Worm (Caenorhabditis elegans) whole organism, L4/young adult: ENCODE data around the gene F59A1.13.

ENCODE experiments used
- W03F9.2 ChIP-seq: fragments of 150-350 bp; optimal IDR thresholded peaks from 2 replicates; lab custom pipeline; 2014; ENCODE audit warnings: missing biosample characterization, missing genetic modification characterization
- dao-5 ChIP-seq: sonication (generic microtip); optimal IDR thresholded peaks from 2 replicates; lab custom pipeline; 2016; ENCODE audit warnings: missing genotype, missing genetic modification characterization, moderate library complexity, missing compliant biosample characterization
- him-1 ChIP-seq: sonication (generic microtip); optimal IDR thresholded peaks from 2 replicates; lab custom pipeline; 2016; ENCODE audit warnings: missing genotype, missing genetic modification reagents, missing genetic modification characterization, missing compliant biosample characterization

The F59A1.13 gene

DNA sequence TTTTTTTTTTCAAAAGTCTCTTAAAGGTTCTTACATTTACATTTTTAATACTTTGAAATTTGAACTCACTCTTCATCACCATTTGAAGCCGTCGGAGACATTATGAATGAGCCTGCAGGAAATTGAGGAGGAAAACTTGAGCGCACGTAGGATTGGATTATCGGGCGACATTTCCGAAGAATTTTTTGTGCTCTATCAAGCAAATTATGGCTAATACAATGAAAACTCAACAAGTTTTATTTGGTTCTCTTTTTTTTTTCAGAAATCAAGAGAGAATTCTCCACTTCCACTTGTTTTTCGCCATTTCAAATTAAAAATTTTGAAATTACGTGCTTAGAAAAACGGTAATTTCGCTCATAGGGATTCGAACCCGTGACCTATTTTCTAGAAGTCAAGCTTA, 23.1 kb downstream of the F59A1.13 start, which contains the start of gene F59A1.12:
Gene F59A1.12, minus strand, starts transcription at position 101 of the 400 bp plus-strand sequence.
- TF ChIP-seq dao-5 (tag; lab: Kevin White, UChicago) (no peak), him-1 (no peak), W03F9.2 (tag; lab: Kevin White, UChicago) (no peak)

DNA sequence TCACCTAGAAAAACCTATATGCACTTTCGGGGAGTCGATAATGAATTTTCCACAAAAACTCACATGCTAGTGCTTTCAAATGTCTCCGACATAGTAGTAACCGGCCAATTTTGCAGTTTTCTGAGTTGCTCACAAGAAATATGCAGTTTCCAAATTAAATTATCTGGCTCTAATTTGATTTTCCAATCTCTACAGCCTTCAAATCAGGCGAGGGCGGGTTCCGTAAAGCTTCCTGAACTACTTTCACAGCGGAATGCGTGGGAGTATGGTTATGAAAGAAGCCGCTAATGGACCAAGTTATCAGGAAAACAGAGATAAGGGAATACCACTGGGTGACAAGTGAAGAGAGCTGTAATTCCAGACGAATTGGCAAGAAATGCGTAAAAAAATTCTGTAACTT, 24.9 kb downstream of the F59A1.13 start, which contains the start of gene F59A1.11:
Gene F59A1.11, minus strand, starts transcription at position 101 of the 400 bp plus-strand sequence.
- no peak for TF ChIP-seq dao-5 (tag; lab: Kevin White, UChicago)
- TF ChIP-seq W03F9.2 (tag; lab: Kevin White, UChicago), result no peak
- no peak for TF ChIP-seq him-1

DNA sequence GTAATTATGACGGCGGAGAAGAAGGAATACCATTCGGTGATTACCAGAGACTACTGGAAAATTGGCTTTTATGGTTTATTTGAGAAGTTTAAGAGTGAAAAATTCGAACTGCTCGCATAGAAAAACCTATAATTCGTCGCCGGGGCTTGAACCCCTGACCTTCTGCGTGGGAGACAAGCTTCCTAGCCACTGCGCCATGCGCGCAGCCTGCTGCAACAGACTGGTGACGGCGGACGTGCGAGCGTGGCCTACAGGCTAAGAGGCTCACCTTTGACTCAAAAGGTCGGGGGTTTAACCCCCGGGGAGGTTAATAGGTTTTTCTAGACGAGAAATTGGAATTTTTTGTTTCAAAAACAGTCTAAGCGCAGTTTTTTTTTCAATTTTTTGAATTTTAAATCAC, 26.5 kb downstream of the F59A1.13 start:
- TF ChIP-seq him-1 (no peak), dao-5 (tag; lab: Kevin White, UChicago) (no peak), W03F9.2 (tag; lab: Kevin White, UChicago) (no peak)

DNA sequence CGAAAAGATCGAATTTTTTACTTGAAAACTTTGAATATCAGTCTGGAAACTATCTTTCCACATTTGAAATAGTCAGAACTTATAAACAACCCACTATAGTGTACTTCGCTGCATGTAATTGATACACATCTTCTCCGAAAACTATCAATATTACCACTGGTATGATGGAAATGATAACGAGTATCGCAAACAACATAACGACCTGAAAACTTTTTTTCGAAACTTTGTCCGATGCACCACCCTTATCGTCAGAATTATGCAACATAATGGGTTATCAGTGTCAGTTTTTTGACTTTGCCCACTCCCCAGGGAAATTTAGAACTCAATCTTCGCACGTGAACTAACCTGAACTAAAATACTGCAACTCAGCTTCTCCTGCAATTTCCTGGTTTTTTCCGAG, 28.6 kb downstream of the F59A1.13 start:
- TF ChIP-seq him-1 (no peak), dao-5 (tag; lab: Kevin White, UChicago) (no peak), W03F9.2 (tag; lab: Kevin White, UChicago) (no peak)

DNA sequence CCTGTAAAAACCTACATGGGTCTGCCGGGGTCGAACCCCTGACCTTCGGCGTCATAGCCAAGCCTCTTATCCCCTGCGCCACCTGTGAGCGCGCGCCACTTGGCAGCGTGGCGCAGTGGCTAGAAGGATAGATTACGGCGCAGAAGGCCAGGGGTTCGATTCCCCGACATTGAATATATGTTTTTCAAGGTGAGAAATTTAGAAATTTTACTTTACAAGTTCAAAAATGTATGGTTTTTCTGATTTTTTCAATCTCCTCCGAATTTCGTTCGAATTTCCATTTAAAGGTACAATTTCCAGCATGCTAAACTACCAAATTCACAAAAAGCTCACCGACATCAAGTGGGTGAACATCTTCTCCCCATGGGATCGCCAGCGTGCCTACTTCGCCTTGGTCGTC, 30.8 kb downstream of the F59A1.13 start, which contains the start of gene dgat-2:
Gene dgat-2, plus strand, starts transcription at position 301 of the 400 bp plus-strand sequence.
- TF ChIP-seq him-1 (no peak), dao-5 (tag; lab: Kevin White, UChicago) (no peak), W03F9.2 (tag; lab: Kevin White, UChicago) (no peak)

DNA sequence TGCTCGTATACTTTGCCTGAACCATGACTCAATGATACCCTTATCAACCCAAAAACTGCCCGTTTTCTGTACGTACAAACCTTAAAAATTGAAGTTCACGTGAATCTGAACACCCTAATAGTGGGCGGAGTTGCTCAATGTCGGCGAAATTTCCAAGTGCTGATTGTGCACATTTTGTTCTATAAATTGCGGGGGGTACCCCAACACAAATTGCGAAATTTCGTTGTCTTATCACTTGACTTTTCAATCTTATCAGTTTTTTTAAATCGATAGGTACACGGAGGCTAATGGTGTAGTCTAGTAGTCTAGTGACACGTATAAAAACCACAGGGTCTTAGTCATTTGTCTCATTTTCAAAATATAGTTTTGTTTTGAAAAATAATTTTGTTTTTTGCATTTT, 31.6 kb downstream of the F59A1.13 start, which contains the start of gene fbxa-108:
Gene fbxa-108, minus strand, starts transcription at position 158 of the 400 bp plus-strand sequence.
- no peak for TF ChIP-seq him-1
- TF ChIP-seq W03F9.2 (tag; lab: Kevin White, UChicago), result no peak
- no peak for TF ChIP-seq dao-5 (tag; lab: Kevin White, UChicago)

DNA sequence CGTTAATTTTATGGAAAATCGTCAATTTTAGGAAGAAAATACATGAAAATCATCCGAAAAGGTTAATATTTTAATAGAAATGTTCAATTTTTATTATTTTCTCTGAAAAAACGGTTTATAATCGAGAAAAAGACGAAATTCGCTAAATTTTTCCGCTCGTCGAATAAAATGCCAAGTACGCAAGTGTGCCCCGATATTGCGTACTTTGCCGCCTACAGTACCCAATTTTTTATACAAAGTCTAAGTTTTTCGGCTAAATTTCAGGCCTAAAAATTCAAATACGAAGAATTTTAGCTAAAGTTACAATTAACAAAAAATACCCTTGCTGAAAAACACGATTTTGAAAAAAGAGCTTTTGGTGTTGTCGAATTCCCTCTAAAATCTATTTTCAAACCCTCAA, 32.0 kb downstream of the F59A1.13 start:
- no peak for TF ChIP-seq him-1
- TF ChIP-seq W03F9.2 (tag; lab: Kevin White, UChicago), result no peak
- TF ChIP-seq dao-5 (tag; lab: Kevin White, UChicago), result no peak

DNA sequence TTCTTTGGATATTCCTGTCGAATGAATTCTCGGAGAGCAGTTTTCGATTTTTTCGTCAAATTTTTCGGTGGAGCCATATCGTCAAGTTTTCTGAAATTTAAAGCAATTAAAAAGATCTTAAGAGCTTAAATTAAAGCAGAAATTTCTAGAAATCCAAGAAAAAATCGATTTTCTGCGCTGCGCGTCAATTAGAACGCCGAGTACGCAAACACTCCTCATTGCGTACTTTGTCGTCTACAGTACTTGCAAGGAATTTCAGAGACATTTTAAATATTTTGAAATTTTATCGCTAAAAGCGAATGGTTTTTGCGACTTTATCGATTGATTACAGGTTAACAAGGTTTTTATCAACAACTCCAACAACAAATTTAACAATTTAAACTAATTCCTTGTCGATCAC, 35.6 kb downstream of the F59A1.13 start:
- TF ChIP-seq W03F9.2 (tag; lab: Kevin White, UChicago) (no peak), him-1 (no peak), dao-5 (tag; lab: Kevin White, UChicago) (no peak)

DNA sequence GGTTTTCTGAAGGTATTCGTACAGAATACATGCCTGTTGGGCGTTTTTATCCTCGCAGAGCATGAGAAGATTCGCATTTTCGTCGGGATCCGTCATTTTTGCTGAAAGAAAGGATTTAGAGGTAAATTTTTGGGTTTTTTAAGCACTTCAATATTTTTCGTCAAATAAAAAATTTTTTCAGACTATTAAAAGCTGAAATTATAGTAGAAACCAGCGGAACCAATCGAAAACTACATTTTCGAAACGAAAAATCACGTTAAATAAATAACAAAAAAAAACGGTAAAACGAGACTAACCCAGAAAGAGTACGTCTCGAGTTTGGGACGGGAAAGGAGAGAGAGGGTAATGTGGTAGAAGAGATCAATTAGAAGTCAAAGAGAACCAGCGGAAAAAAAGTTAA, 40.4 kb downstream of the F59A1.13 start, which contains the start of gene fbxa-192:
Gene fbxa-192, minus strand, starts transcription at position 101 of the 400 bp plus-strand sequence.
- TF ChIP-seq dao-5 (tag; lab: Kevin White, UChicago) (no peak), W03F9.2 (tag; lab: Kevin White, UChicago) (no peak), him-1 (no peak)
